Worm (Caenorhabditis elegans) whole organism, early embryonic: ENCODE results near the gene ZK673.6.

ENCODE experiments used
- ama-1 ChIP-seq: fragments of 150-350 bp; optimal IDR thresholded peaks from 2 replicates; lab custom pipeline; 2014
- ceh-36 ChIP-seq: sonication (generic microtip); optimal IDR thresholded peaks from 2 replicates; lab custom pipeline; 2016; ENCODE audit warnings: missing genetic modification characterization, inconsistent platforms, missing compliant biosample characterization
- pes-1 ChIP-seq: fragments of 200-800 bp; sonication (Bioruptor generic); IDR thresholded peaks from 2 replicates; pipeline ENCODE4 v1.3.6; 2022; ENCODE audit warnings: missing genetic modification reagents, missing genetic modification characterization, missing compliant biosample characterization
- tbx-11 ChIP-seq: fragments of 200-800 bp; sonication (Bioruptor generic); IDR thresholded peaks from 2 replicates; pipeline ENCODE4 v1.3.6; 2022; ENCODE audit warnings: missing genetic modification characterization, missing compliant biosample characterization
- tbx-37 ChIP-seq: fragments of 200-800 bp; sonication (Bioruptor generic); conservative IDR thresholded peaks from 2 replicates; pipeline ENCODE4 v1.3.6; 2022; ENCODE audit warnings: missing genetic modification reagents, missing genetic modification characterization, missing compliant biosample characterization

DNA sequence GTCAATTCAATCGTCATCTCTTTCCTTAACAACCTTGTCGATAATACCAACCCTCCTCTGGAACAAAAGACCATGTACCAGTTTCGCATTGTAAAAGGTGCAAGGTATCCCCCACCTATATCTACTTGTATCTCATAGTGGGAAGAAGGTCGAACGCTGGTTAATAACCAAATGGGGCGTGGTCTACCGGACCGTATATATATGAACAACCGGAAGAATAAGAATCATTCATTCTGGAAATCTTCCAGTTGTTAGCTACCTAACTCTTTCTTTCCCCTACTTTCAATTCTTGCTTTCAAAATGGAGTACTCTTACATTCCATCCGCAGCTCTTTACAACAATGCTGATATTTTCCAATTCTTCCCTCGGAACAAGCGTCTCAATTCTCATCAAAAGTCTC lies 2.9 kb downstream of the ZK673.6 start, which contains the start of gene ZK673.5:
- TF ChIP-seq tbx-37 (GFP tag; lab: Robert Waterston, UW): no peak
- no peak for TF ChIP-seq ama-1 (lab: Kevin White, UChicago)
- no peak for TF ChIP-seq pes-1 (GFP tag; lab: Robert Waterston, UW)
- no peak for TF ChIP-seq tbx-11 (GFP tag; lab: Robert Waterston, UW)
- no peak for TF ChIP-seq ceh-36 (tag; lab: Kevin White, UChicago)
